Fruit fly (Drosophila melanogaster) whole organism, embryonic: ENCODE data around the gene srl.
A peak's percentile ranks its signal among the peaks of the same experiment; 100 is the strongest.

Experiments
- CG10654 ChIP-seq: fragments of 200-800 bp; sonication (Bioruptor generic); optimal IDR thresholded peaks from 2 replicates; lab custom pipeline; 2016; ENCODE audit warnings: missing biosample characterization, missing genetic modification characterization
- CG11695 ChIP-seq: fragments of 200-800 bp; sonication (Bioruptor generic); IDR thresholded peaks from 3 replicates; pipeline ENCODE4 v1.3.6; 2022; ENCODE audit warnings: missing biosample characterization, missing genetic modification characterization
- CG11723 ChIP-seq: fragments of 200-800 bp; sonication (Bioruptor generic); optimal IDR thresholded peaks from 2 replicates; lab custom pipeline; 2017; ENCODE audit warnings: missing biosample characterization, mild to moderate bottlenecking, missing genetic modification characterization
- CG12071 ChIP-seq: fragments of 200-800 bp; sonication (Bioruptor generic); optimal IDR thresholded peaks from 3 replicates; lab custom pipeline; 2018; ENCODE audit warnings: missing biosample characterization, mild to moderate bottlenecking, missing genetic modification characterization
- CG1233 ChIP-seq: fragments of 200-800 bp; sonication (Bioruptor generic); optimal IDR thresholded peaks from 4 replicates; lab custom pipeline; 2018; ENCODE audit warnings: missing biosample characterization, mild to moderate bottlenecking, missing genetic modification characterization
- CG12744 ChIP-seq: fragments of 200-800 bp; sonication (Bioruptor generic); optimal IDR thresholded peaks from 2 replicates; lab custom pipeline; 2016; ENCODE audit warnings: missing biosample characterization, missing genetic modification characterization
- CG13123 ChIP-seq: fragments of 200-800 bp; sonication (Bioruptor generic); optimal IDR thresholded peaks from 2 replicates; lab custom pipeline; 2016; ENCODE audit warnings: missing biosample characterization, missing genetic modification characterization
- CG13287 ChIP-seq: fragments of 200-800 bp; sonication (Bioruptor generic); IDR thresholded peaks from 2 replicates; pipeline ENCODE4 v1.3.6; 2022; ENCODE audit warnings: missing biosample characterization, missing genetic modification characterization; ENCODE audit not compliant: partially characterized antibody
- CG16813 ChIP-seq: fragments of 200-800 bp; sonication (Bioruptor generic); IDR thresholded peaks from 3 replicates; pipeline ENCODE4 v1.3.6; 2022; ENCODE audit warnings: missing biosample characterization, missing genetic modification characterization; ENCODE audit not compliant: partially characterized antibody
- CG16863 ChIP-seq: fragments of 200-800 bp; sonication (Bioruptor generic); optimal IDR thresholded peaks from 3 replicates; lab custom pipeline; 2016; ENCODE audit warnings: missing biosample characterization, missing genetic modification characterization
- CG17802 ChIP-seq: fragments of 200-800 bp; sonication (Bioruptor generic); optimal IDR thresholded peaks from 2 replicates; lab custom pipeline; 2018; ENCODE audit warnings: missing biosample characterization, mild to moderate bottlenecking, missing genetic modification characterization, moderate library complexity
- CG18764 ChIP-seq: fragments of 200-800 bp; sonication (Bioruptor generic); optimal IDR thresholded peaks from 3 replicates; lab custom pipeline; 2016; ENCODE audit warnings: missing biosample characterization, missing genetic modification characterization
- CG2202 ChIP-seq: fragments of 200-800 bp; sonication (Bioruptor generic); optimal IDR thresholded peaks from 2 replicates; lab custom pipeline; 2018; ENCODE audit warnings: missing biosample characterization, mild to moderate bottlenecking, missing genetic modification characterization
- CG33213 ChIP-seq: fragments of 200-800 bp; sonication (Bioruptor generic); optimal IDR thresholded peaks from 3 replicates; lab custom pipeline; 2016; ENCODE audit warnings: missing biosample characterization, missing genetic modification characterization
- CG34224 ChIP-seq: fragments of 200-800 bp; sonication (Bioruptor generic); IDR thresholded peaks from 3 replicates; pipeline ENCODE4 v1.3.6; 2022; ENCODE audit warnings: missing biosample characterization, missing genetic modification characterization; ENCODE audit not compliant: partially characterized antibody
- CG6683 ChIP-seq: fragments of 200-800 bp; sonication (Bioruptor generic); optimal IDR thresholded peaks from 2 replicates; lab custom pipeline; 2017; ENCODE audit warnings: missing biosample characterization, mild to moderate bottlenecking, missing genetic modification characterization, missing genetic modification reagents
- CG6813 ChIP-seq: fragments of 200-800 bp; sonication (Bioruptor generic); optimal IDR thresholded peaks from 2 replicates; lab custom pipeline; 2017; ENCODE audit warnings: missing biosample characterization, missing genetic modification characterization, mild to moderate bottlenecking, moderate library complexity, missing genetic modification reagents
- CG7357 ChIP-seq: fragments of 200-800 bp; sonication (Bioruptor generic); IDR thresholded peaks from 3 replicates; pipeline ENCODE4 v1.3.6; 2022; ENCODE audit warnings: missing biosample characterization, missing genetic modification characterization
- CG7786 ChIP-seq: fragments of 200-800 bp; sonication (Bioruptor generic); optimal IDR thresholded peaks from 2 replicates; lab custom pipeline; 2016; ENCODE audit warnings: missing biosample characterization, missing genetic modification characterization
- CG7963 ChIP-seq: fragments of 200-800 bp; sonication (Bioruptor generic); IDR thresholded peaks from 3 replicates; pipeline ENCODE4 v1.3.6; 2022; ENCODE audit warnings: missing biosample characterization, missing genetic modification characterization; ENCODE audit not compliant: partially characterized antibody
- D19A ChIP-seq: fragments of 200-800 bp; optimal IDR thresholded peaks from 3 replicates; lab custom pipeline; 2019; ENCODE audit warnings: missing biosample characterization, mild to moderate bottlenecking, missing genetic modification characterization, moderate library complexity
- Dek ChIP-seq: fragments of 200-800 bp; sonication (Bioruptor generic); optimal IDR thresholded peaks from 3 replicates; lab custom pipeline; 2019; ENCODE audit warnings: missing biosample characterization, mild to moderate bottlenecking, missing genetic modification characterization, moderate library complexity
- Doc3 ChIP-seq: fragments of 200-800 bp; sonication (Bioruptor generic); IDR thresholded peaks from 3 replicates; pipeline ENCODE4 v1.3.6; 2022; ENCODE audit warnings: missing biosample characterization, missing genetic modification characterization; ENCODE audit not compliant: partially characterized antibody
- Eip74EF ChIP-seq, 2 experiments: fragments of 200-800 bp in 1 of 2; fragments of >200 bp in 1 of 2; sonication (Bioruptor generic) in 1 of 2; optimal IDR thresholded peaks; 2 replicates each; lab custom pipeline; 2017 to 2019; ENCODE audit warnings: missing biosample characterization in 2 of 2, missing genetic modification characterization in 2 of 2, mild to moderate bottlenecking in 1 of 2, moderate library complexity in 1 of 2
- Ets65A ChIP-seq: fragments of 200-800 bp; sonication (Bioruptor generic); peaks from one replicate; lab custom pipeline; 2016; ENCODE audit warnings: missing biosample characterization, missing genetic modification characterization
- Hand ChIP-seq: fragments of 200-800 bp; sonication (Bioruptor generic); optimal IDR thresholded peaks from 2 replicates; lab custom pipeline; 2017; ENCODE audit warnings: mild to moderate bottlenecking, missing biosample characterization, missing genetic modification reagents, missing genetic modification characterization
- MBD-R2 ChIP-seq: fragments of 200-800 bp; sonication (Bioruptor generic); IDR thresholded peaks from 2 replicates; pipeline ENCODE4 v1.3.6; 2022; ENCODE audit warnings: missing biosample characterization, missing genetic modification characterization
- Myb ChIP-seq: fragments of 200-800 bp; sonication (Bioruptor generic); optimal IDR thresholded peaks from 2 replicates; lab custom pipeline; 2016; ENCODE audit warnings: missing biosample characterization, missing genetic modification characterization
- Nf-YB ChIP-seq: fragments of 200-800 bp; sonication (Bioruptor generic); optimal IDR thresholded peaks from 3 replicates; lab custom pipeline; 2019; ENCODE audit warnings: missing biosample characterization, mild to moderate bottlenecking, missing genetic modification characterization, moderate library complexity
- Ptx1 ChIP-seq: fragments of 200-800 bp; sonication (Bioruptor generic); IDR thresholded peaks from 2 replicates; pipeline ENCODE4 v1.3.6; 2022; ENCODE audit warnings: missing biosample characterization, missing genetic modification characterization
- Sox100B ChIP-seq: fragments of 200-800 bp; sonication (Bioruptor generic); optimal IDR thresholded peaks from 3 replicates; lab custom pipeline; 2018; ENCODE audit warnings: missing biosample characterization, mild to moderate bottlenecking, missing genetic modification characterization
- Stat92E ChIP-seq, 3 experiments: fragments of >200 bp in 2 of 3; fragments of 200-800 bp in 1 of 3; sonication (Bioruptor generic) in 1 of 3; optimal IDR thresholded peaks; 2 replicates each; lab custom pipeline; 2017 to 2019; ENCODE audit warnings: missing biosample characterization in 3 of 3, missing genetic modification characterization in 3 of 3, mild to moderate bottlenecking in 1 of 3, moderate library complexity in 1 of 3
- btn ChIP-seq: fragments of 200-800 bp; sonication (Bioruptor generic); optimal IDR thresholded peaks from 2 replicates; lab custom pipeline; 2016; ENCODE audit warnings: missing biosample characterization, missing genetic modification characterization
- chn ChIP-seq: fragments of 200-800 bp; sonication (Bioruptor generic); optimal IDR thresholded peaks from 2 replicates; lab custom pipeline; 2016; ENCODE audit warnings: missing biosample characterization, missing genetic modification characterization
- dmrt11E ChIP-seq: fragments of 200-800 bp; sonication (Bioruptor generic); optimal IDR thresholded peaks from 3 replicates; lab custom pipeline; 2018; ENCODE audit warnings: missing biosample characterization, mild to moderate bottlenecking, missing genetic modification characterization, moderate library complexity
- ftz-f1 ChIP-seq: fragments of 200-800 bp; sonication (Bioruptor generic); optimal IDR thresholded peaks from 2 replicates; lab custom pipeline; 2016; ENCODE audit warnings: missing biosample characterization, missing genetic modification characterization
- hkb ChIP-seq, 2 experiments: fragments of 200-800 bp in 1 of 2; fragments of >200 bp in 1 of 2; sonication (Bioruptor generic) in 1 of 2; IDR thresholded peaks in 1 of 2; optimal IDR thresholded peaks in 1 of 2; 2 replicates each; pipeline versions ENCODE4 v1.3.6 to Lab custom; 2017 to 2022; ENCODE audit warnings: missing biosample characterization in 1 of 2, missing genetic modification characterization in 1 of 2
- knrl ChIP-seq: fragments of 200-800 bp; sonication (Bioruptor generic); IDR thresholded peaks from 3 replicates; pipeline ENCODE4 v1.3.6; 2022; ENCODE audit warnings: missing biosample characterization, missing genetic modification characterization; ENCODE audit not compliant: partially characterized antibody
- lmd ChIP-seq: fragments of 200-800 bp; sonication (Bioruptor generic); IDR thresholded peaks from 2 replicates; pipeline ENCODE4 v1.3.6; 2022; ENCODE audit warnings: missing biosample characterization, missing genetic modification characterization
- oc ChIP-seq: fragments of 200-800 bp; sonication (Bioruptor generic); optimal IDR thresholded peaks from 2 replicates; lab custom pipeline; 2018; ENCODE audit warnings: missing biosample characterization, mild to moderate bottlenecking, missing genetic modification characterization, moderate library complexity
- p53 ChIP-seq: fragments of 200-800 bp; sonication (Bioruptor generic); optimal IDR thresholded peaks from 2 replicates; lab custom pipeline; 2016; ENCODE audit warnings: missing biosample characterization, missing genetic modification characterization
- pita ChIP-seq: fragments of 200-800 bp; sonication (Bioruptor generic); optimal IDR thresholded peaks from 2 replicates; lab custom pipeline; 2017; ENCODE audit warnings: missing biosample characterization, mild to moderate bottlenecking, missing genetic modification characterization
- prd ChIP-seq, 3 experiments: fragments of >200 bp in 2 of 3; fragments of 200-800 bp in 1 of 3; sonication (Bioruptor generic) in 1 of 3; optimal IDR thresholded peaks in 2 of 3; IDR thresholded peaks in 1 of 3; 2 replicates in 2 of 3; 3 replicates in 1 of 3; pipeline versions ENCODE4 v1.3.6 to Lab custom; 2017 to 2022; ENCODE audit warnings: missing biosample characterization in 1 of 3, missing genetic modification characterization in 1 of 3
- pzg ChIP-seq: fragments of 200-800 bp; sonication (Bioruptor generic); optimal IDR thresholded peaks from 3 replicates; lab custom pipeline; 2018; ENCODE audit warnings: missing biosample characterization, mild to moderate bottlenecking, missing genetic modification characterization, moderate library complexity
- repo ChIP-seq: fragments of 200-800 bp; sonication (Bioruptor generic); optimal IDR thresholded peaks from 2 replicates; lab custom pipeline; 2016; ENCODE audit warnings: missing biosample characterization, missing genetic modification characterization
- sug ChIP-seq: fragments of 200-800 bp; optimal IDR thresholded peaks from 2 replicates; lab custom pipeline; 2019; ENCODE audit warnings: missing biosample characterization, mild to moderate bottlenecking, missing genetic modification characterization, moderate library complexity
- unpg ChIP-seq: fragments of 200-800 bp; sonication (Bioruptor generic); optimal IDR thresholded peaks from 3 replicates; lab custom pipeline; 2018; ENCODE audit warnings: missing biosample characterization, mild to moderate bottlenecking, missing genetic modification characterization, moderate library complexity
- zen ChIP-seq: fragments of 200-800 bp; sonication (Bioruptor generic); optimal IDR thresholded peaks from 3 replicates; lab custom pipeline; 2018; ENCODE audit warnings: missing biosample characterization, mild to moderate bottlenecking, missing genetic modification characterization, moderate library complexity

Gene srl

dm6 chr3R:4437113-4437512 is 8.0 kb upstream of the srl start, which contains the start of the genes Lipt2 and CG14650:
Gene Lipt2 (minus strand): TSS chr3R:4437329.
Gene CG14650 (plus strand): TSS chr3R:4437387.
- no peak for TF ChIP-seq Stat92E (GFP tag; optimal IDR thresholded peaks at IDR 0.05; lab: Kevin White, UChicago)
- peak; percentile 54 for TF ChIP-seq repo (GFP tag; lab: Kevin White, UChicago)
- TF ChIP-seq oc (tag; lab: Kevin White, UChicago), result no peak
- TF ChIP-seq prd (optimal IDR thresholded peaks at IDR 0.05; lab: Kevin White, UChicago), result no peak
- peak; percentile 38; the same call in 2 of the 3 replicates for TF ChIP-seq prd (GFP tag; IDR thresholded peaks at IDR 0.05; lab: Robert Waterston, UW)
- TF ChIP-seq btn (GFP tag; lab: Kevin White, UChicago), result peak; percentile 47
- TF ChIP-seq CG2202 (tag; lab: Kevin White, UChicago), result peak; percentile 37
- TF ChIP-seq CG13287 (GFP tag; lab: Robert Waterston, UW), result peak; percentile 74
- peak; percentile 36 for TF ChIP-seq ftz-f1
- TF ChIP-seq Sox100B (GFP tag; lab: Kevin White, UChicago), result no peak
- peak; percentile 56 for TF ChIP-seq Doc3
- peak; percentile 8 for TF ChIP-seq p53
- peak; percentile 17 for TF ChIP-seq Nf-YB (GFP tag; lab: Kevin White, UChicago)
- TF ChIP-seq sug, result peak; percentile 60
- peak; percentile 75 for TF ChIP-seq chn (GFP tag; lab: Kevin White, UChicago)
- TF ChIP-seq CG16813 (GFP tag; lab: Robert Waterston, UW), result peak; percentile 54; the same call in 2 of the 3 replicates
- TF ChIP-seq CG10654 (GFP tag; lab: Kevin White, UChicago), result peak; percentile 42
- no peak for TF ChIP-seq CG7963 (GFP tag; lab: Robert Waterston, UW)
- TF ChIP-seq lmd (GFP tag; lab: Robert Waterston, UW), result peak; percentile 50; the same call in 1 of the 2 replicates
- peak; percentile 88 for TF ChIP-seq MBD-R2 (GFP tag; lab: Robert Waterston, UW)
- no peak for TF ChIP-seq CG17802
- TF ChIP-seq CG33213 (GFP tag; lab: Kevin White, UChicago), result peak; percentile 29
- no peak for TF ChIP-seq D19A (tag; lab: Kevin White, UChicago)
- TF ChIP-seq dmrt11E, result peak; percentile 50
- TF ChIP-seq Hand (GFP tag; lab: Kevin White, UChicago), result no peak
- peak; percentile 27 for TF ChIP-seq CG16863 (GFP tag; lab: Kevin White, UChicago)
- peak; percentile 57 for TF ChIP-seq hkb (optimal IDR thresholded peaks at IDR 0.05; lab: Kevin White, UChicago)
- peak; percentile 50 for TF ChIP-seq hkb (GFP tag; IDR thresholded peaks at IDR 0.05; lab: Robert Waterston, UW)
- TF ChIP-seq Eip74EF (GFP tag; optimal IDR thresholded peaks at IDR 0.05; lab: Kevin White, UChicago), result no peak
- peak; percentile 17 for TF ChIP-seq CG11723
- TF ChIP-seq CG6683 (GFP tag; lab: Kevin White, UChicago), result no peak
- peak; percentile 61 for TF ChIP-seq knrl
- no peak for TF ChIP-seq pita
- TF ChIP-seq pzg, result peak; percentile 81
- TF ChIP-seq CG12744 (GFP tag; lab: Kevin White, UChicago), result peak; percentile 50
- no peak for TF ChIP-seq CG1233 (GFP tag; lab: Kevin White, UChicago)
- no peak for TF ChIP-seq CG7357 (GFP tag; lab: Robert Waterston, UW)
- no peak for TF ChIP-seq CG11695 (GFP tag; lab: Robert Waterston, UW)
- TF ChIP-seq CG7786, result peak; percentile 51
- TF ChIP-seq CG18764, result peak; percentile 37
- peak; percentile 94 for TF ChIP-seq Ets65A (GFP tag; lab: Kevin White, UChicago)
- peak; percentile 46 for TF ChIP-seq CG13123 (GFP tag; lab: Kevin White, UChicago)
- no peak for TF ChIP-seq CG6813
- peak; percentile 92 for TF ChIP-seq Myb
- TF ChIP-seq CG12071, result no peak
- peak; percentile 54 for TF ChIP-seq unpg (GFP tag; lab: Kevin White, UChicago)
- TF ChIP-seq zen (tag; lab: Kevin White, UChicago), result peak; percentile 45
- peak; percentile 49; the same call in 2 of the 3 replicates for TF ChIP-seq CG34224 (GFP tag; lab: Robert Waterston, UW)
- TF ChIP-seq Ptx1 (GFP tag; lab: Robert Waterston, UW), result peak; percentile 35; the same call in 1 of the 2 replicates
- no peak for TF ChIP-seq Dek (tag; lab: Kevin White, UChicago)
